Fruit fly (Drosophila melanogaster) whole organism, pupa: ENCODE data around the gene CG1774.

Experiments
- CG10348 ChIP-seq: fragments of 200-800 bp; sonication (Bioruptor generic); IDR thresholded peaks from 2 replicates; pipeline ENCODE4 v1.3.6; 2022; ENCODE audit warnings: missing biosample characterization, missing genetic modification characterization
- CG12605 ChIP-seq: fragments of 200-800 bp; sonication (Bioruptor generic); IDR thresholded peaks from 2 replicates; pipeline ENCODE4 v1.3.6; 2022; ENCODE audit warnings: missing biosample characterization, missing genetic modification characterization
- CG13204 ChIP-seq: fragments of 200-800 bp; sonication (Bioruptor generic); optimal IDR thresholded peaks from 2 replicates; lab custom pipeline; 2018; ENCODE audit warnings: missing biosample characterization, mild to moderate bottlenecking, missing genetic modification characterization, moderate library complexity
- CG14655 ChIP-seq: fragments of 200-800 bp; sonication (Bioruptor generic); optimal IDR thresholded peaks from 3 replicates; lab custom pipeline; 2017; ENCODE audit warnings: mild to moderate bottlenecking, missing biosample characterization, missing genetic modification reagents, missing genetic modification characterization
- CG15710 ChIP-seq: fragments of 200-800 bp; sonication (Bioruptor generic); optimal IDR thresholded peaks from 2 replicates; lab custom pipeline; 2018; ENCODE audit warnings: missing biosample characterization, mild to moderate bottlenecking, missing genetic modification characterization, moderate library complexity
- CG17806 ChIP-seq: fragments of 200-800 bp; sonication (Bioruptor generic); optimal IDR thresholded peaks from 2 replicates; lab custom pipeline; 2018; ENCODE audit warnings: missing biosample characterization, mild to moderate bottlenecking, missing genetic modification characterization, moderate library complexity
- CG32121 ChIP-seq: fragments of 200-800 bp; sonication (Bioruptor generic); IDR thresholded peaks from 2 replicates; pipeline ENCODE4 v1.3.6; 2022; ENCODE audit warnings: missing biosample characterization, missing genetic modification characterization
- CG34367 ChIP-seq: fragments of 200-800 bp; sonication (Bioruptor generic); optimal IDR thresholded peaks from 2 replicates; lab custom pipeline; 2018; ENCODE audit warnings: missing biosample characterization, mild to moderate bottlenecking, missing genetic modification characterization
- CG4496 ChIP-seq: fragments of 200-800 bp; sonication (Bioruptor generic); IDR thresholded peaks from 3 replicates; pipeline ENCODE4 v1.3.6; 2022; ENCODE audit warnings: missing biosample characterization, missing genetic modification characterization
- CG8159 ChIP-seq: fragments of 200-800 bp; sonication (Bioruptor generic); optimal IDR thresholded peaks from 3 replicates; lab custom pipeline; 2018; ENCODE audit warnings: missing biosample characterization, mild to moderate bottlenecking, missing genetic modification characterization, moderate library complexity
- CG8301 ChIP-seq: fragments of 200-800 bp; sonication (Bioruptor generic); optimal IDR thresholded peaks from 2 replicates; lab custom pipeline; 2018; ENCODE audit warnings: missing biosample characterization, mild to moderate bottlenecking, missing genetic modification characterization
- D1 ChIP-seq: fragments of 200-800 bp; sonication (Bioruptor generic); optimal IDR thresholded peaks from 2 replicates; lab custom pipeline; 2018; ENCODE audit warnings: missing biosample characterization, mild to moderate bottlenecking, missing genetic modification characterization, moderate library complexity
- EcR ChIP-seq: fragments of 200-800 bp; sonication (Bioruptor generic); optimal IDR thresholded peaks from 3 replicates; lab custom pipeline; 2019; ENCODE audit warnings: missing biosample characterization, missing genetic modification characterization, mild to moderate bottlenecking, moderate library complexity, missing genetic modification reagents
- Ets98B ChIP-seq: fragments of 200-800 bp; sonication (Bioruptor generic); IDR thresholded peaks from 2 replicates; pipeline ENCODE4 v1.3.6; 2022; ENCODE audit warnings: missing biosample characterization, missing genetic modification characterization
- Pif1A ChIP-seq: fragments of 200-800 bp; sonication (Bioruptor generic); optimal IDR thresholded peaks from 3 replicates; lab custom pipeline; 2016; ENCODE audit warnings: missing biosample characterization, missing genetic modification characterization
- Pif1B ChIP-seq: fragments of 200-800 bp; sonication (Bioruptor generic); optimal IDR thresholded peaks from 3 replicates; lab custom pipeline; 2016; ENCODE audit warnings: missing biosample characterization, missing genetic modification characterization
- Snoo ChIP-seq: fragments of 200-800 bp; sonication (Bioruptor generic); optimal IDR thresholded peaks from 3 replicates; lab custom pipeline; 2017; ENCODE audit warnings: missing biosample characterization, mild to moderate bottlenecking, missing genetic modification characterization, inconsistent platforms
- fd96Ca ChIP-seq: fragments of 200-800 bp; sonication (Bioruptor generic); IDR thresholded peaks from 3 replicates; pipeline ENCODE4 v1.3.6; 2022; ENCODE audit warnings: missing biosample characterization, missing genetic modification characterization
- gl ChIP-seq: fragments of 200-800 bp; sonication (Bioruptor generic); optimal IDR thresholded peaks from 2 replicates; lab custom pipeline; 2018; ENCODE audit warnings: missing biosample characterization, mild to moderate bottlenecking, missing genetic modification characterization
- rn ChIP-seq: fragments of 200-800 bp; sonication (Bioruptor generic); IDR thresholded peaks from 2 replicates; pipeline ENCODE4 v1.3.6; 2022; ENCODE audit warnings: missing biosample characterization, missing genetic modification characterization

Gene CG1774

DNA sequence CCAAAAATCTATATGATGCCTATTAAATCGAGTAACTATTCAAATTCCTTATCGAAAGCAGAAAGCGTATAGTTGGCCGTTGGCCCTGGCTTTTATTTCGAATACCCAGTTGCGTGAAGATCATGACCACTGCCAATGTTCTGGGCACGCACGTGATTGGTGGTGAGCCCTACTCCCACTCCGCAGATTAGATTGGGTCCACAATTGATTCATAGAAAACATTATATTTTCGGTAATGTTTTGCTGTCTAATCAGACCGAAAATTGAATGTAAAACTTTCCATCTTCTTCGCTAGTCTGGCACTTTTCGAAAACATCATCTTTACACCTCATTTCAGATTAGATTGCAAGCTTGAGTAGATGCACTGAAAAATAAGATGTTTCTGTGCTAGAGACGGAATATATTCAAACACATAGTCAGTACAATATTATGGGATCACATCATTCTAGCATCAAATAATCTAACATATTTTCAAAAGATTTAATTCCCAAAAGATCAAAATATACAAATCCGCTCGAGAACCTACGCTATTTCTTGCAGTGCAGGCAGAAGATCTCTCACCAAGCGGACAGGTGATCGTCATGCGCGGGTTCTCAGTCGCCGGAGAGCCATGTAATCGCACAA, at the start of gene CG1774:
Gene CG1774 (plus strand): TSS at position 548 of the 624 bp plus-strand sequence.
- no peak for TF ChIP-seq CG14655 (GFP tag; lab: Kevin White, UChicago)
- TF ChIP-seq CG17806, result peak; percentile 10
- TF ChIP-seq CG12605 (GFP tag; lab: Robert Waterston, UW), result peak; percentile 51
- peak; percentile 54; the same call in 2 of the 3 replicates for TF ChIP-seq fd96Ca (GFP tag; lab: Robert Waterston, UW)
- peak; percentile 11 for TF ChIP-seq CG15710 (tag; lab: Kevin White, UChicago)
- TF ChIP-seq gl, result no peak
- peak; percentile 61; the same call in 1 of the 2 replicates for TF ChIP-seq CG32121
- peak; percentile 37 for TF ChIP-seq Snoo (tag; lab: Kevin White, UChicago)
- peak; percentile 82 for TF ChIP-seq CG4496 (GFP tag; lab: Robert Waterston, UW)
- peak; percentile 25; the same call in 1 of the 2 replicates for TF ChIP-seq rn (GFP tag; lab: Robert Waterston, UW)
- peak; percentile 75 for TF ChIP-seq Ets98B (GFP tag; lab: Robert Waterston, UW)
- no peak for TF ChIP-seq CG10348

DNA sequence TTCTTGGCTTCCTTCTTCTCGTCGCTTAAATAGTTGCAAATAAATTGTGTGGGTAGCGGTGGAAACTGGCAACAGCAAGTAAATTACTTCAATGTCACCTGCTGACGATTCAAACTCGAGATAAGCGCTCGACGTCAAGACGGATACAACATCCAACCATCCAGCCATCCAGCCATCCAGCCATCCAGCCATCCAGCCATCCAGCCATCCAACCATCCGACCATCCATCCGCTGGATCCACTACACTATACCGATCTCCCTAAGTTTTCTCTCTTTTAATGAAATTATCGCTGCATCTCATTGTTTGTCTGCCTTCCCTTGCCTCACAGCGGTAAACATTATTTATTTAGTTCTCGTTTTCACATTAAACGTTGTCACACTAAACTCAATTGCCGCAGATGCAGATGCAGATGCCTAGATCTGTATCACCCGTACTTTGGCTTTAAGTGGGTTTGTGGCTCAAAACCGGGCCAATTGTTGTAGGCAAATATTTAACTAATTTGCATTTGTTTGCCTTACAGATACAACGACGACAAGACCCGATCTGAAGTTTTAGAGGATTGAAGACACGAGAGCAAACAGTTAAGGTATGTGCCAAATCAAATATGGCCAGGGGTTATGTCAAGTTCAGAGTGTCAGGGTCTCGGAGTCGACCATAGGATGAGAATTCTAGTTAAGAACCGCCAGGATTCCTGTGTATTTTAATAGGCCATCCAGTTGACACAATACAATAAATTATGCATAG, 43.7 kb upstream of the CG1774 start:
- TF ChIP-seq Snoo (tag; lab: Kevin White, UChicago) (no peak), fd96Ca (GFP tag; lab: Robert Waterston, UW) (no peak), D1 (tag; lab: Kevin White, UChicago) (no peak)
- TF ChIP-seq, all 21 proteins: peak for 0

DNA sequence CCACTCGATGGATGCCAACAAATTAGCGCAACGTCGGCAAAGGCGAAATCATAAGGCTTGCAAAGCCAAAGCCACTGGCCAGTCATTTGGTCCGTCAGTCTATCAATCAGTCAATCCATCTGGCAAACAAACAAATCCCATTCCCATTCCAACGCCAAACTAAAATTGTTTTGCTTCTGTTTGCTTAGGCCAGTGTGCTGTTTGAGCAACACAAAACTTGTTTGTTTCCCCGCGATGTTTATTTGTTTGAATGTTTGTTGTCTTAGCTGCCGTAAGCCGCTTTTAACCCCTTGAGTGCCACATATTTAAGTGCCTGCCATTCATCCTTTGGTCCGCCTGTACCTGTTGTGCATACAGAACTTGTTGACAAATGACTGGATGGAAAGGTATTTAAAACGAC, 41.7 kb upstream of the CG1774 start:
- TF ChIP-seq CG8301 (tag; lab: Kevin White, UChicago) (no peak), Pif1B (GFP tag; lab: Kevin White, UChicago) (no peak), gl (no peak), CG14655 (GFP tag; lab: Kevin White, UChicago) (no peak), Ets98B (GFP tag; lab: Robert Waterston, UW) (no peak), fd96Ca (GFP tag; lab: Robert Waterston, UW) (no peak), CG4496 (GFP tag; lab: Robert Waterston, UW) (no peak), EcR (GFP tag; lab: Kevin White, UChicago) (no peak), CG13204 (GFP tag; lab: Kevin White, UChicago) (no peak), CG34367 (tag; lab: Kevin White, UChicago) (no peak)

DNA sequence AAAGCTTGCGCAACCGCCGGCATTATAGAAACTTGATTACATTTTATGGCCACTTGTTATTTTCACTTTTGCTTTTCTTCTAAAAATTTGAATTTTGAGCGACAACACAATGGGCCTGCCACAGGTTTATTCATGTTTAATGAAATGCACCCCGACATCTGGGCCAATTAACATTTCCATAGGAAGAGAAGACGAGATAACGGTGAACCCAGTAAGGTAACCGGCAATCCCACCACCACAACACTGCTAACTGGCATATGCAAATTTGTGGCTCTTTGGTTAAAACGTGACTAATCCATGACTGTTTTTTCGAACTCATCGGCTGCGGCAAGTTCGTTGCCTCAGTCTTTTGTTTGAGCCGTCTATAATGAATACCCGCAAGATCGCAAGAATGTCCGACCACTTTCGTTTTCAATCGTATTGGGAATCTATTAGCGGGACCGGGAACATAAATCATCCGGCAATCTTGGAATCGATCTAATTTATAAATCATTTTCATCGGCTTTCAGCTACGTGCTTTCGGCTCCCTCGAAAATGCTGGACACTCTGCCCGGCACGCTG, 33.8 kb upstream of the CG1774 start:
- TF ChIP-seq CG13204 (GFP tag; lab: Kevin White, UChicago) (no peak), Pif1B (GFP tag; lab: Kevin White, UChicago) (no peak), CG4496 (GFP tag; lab: Robert Waterston, UW) (no peak), fd96Ca (GFP tag; lab: Robert Waterston, UW) (no peak), Snoo (tag; lab: Kevin White, UChicago) (no peak), D1 (tag; lab: Kevin White, UChicago) (no peak), CG17806 (no peak), CG8159 (tag; lab: Kevin White, UChicago) (no peak), rn (GFP tag; lab: Robert Waterston, UW) (no peak), CG32121 (no peak), Ets98B (GFP tag; lab: Robert Waterston, UW) (no peak), CG8301 (tag; lab: Kevin White, UChicago) (no peak), CG15710 (tag; lab: Kevin White, UChicago) (no peak), CG14655 (GFP tag; lab: Kevin White, UChicago) (no peak), CG12605 (GFP tag; lab: Robert Waterston, UW) (no peak), EcR (GFP tag; lab: Kevin White, UChicago) (no peak), Pif1A (GFP tag; lab: Kevin White, UChicago) (no peak), CG10348 (no peak)

DNA sequence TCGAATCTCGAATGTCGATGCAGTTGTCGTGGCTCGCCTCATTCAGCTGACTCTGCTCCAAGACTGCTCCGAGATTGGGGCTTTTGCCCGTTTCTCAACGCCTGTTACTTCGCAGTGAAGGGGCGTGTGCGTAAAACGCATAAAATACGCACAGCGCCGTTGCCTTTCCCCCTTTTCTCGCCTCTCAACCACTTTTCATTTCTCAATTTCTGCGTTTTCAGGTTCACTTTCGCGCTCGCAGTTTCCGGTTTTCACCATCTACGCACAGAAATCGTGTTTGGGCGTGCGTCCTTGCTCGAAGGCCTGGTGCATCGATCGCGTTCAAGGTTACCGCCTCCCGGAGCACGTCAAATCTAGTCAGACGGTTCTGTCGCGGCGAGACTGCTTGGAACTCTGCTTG, 32.8 kb upstream of the CG1774 start:
- TF ChIP-seq Pif1A (GFP tag; lab: Kevin White, UChicago), result no peak
- no peak for TF ChIP-seq CG4496 (GFP tag; lab: Robert Waterston, UW)
- peak; percentile 98 for TF ChIP-seq EcR (GFP tag; lab: Kevin White, UChicago)

DNA sequence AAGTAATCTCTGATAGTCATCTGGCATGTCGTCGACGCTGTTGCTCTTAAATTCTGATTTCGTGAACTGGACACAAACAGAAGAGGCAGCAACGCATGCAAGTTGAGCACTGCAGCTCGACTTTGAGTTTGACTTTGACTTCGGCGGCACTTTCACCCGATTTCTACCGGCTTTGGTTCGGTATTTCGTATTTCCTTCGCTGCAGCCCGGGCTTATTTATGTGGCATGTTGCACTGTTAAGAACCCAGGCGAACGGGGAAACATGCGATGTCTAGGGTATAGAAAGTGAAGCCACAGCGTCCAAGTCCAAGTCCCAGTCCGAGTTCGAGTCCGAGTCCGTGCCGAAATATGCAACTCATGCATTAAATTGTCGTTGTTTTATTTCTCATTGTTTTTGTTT, 28.4 kb upstream of the CG1774 start:
- TF ChIP-seq Ets98B (GFP tag; lab: Robert Waterston, UW), result no peak
- TF ChIP-seq CG10348, result no peak
- no peak for TF ChIP-seq CG32121

DNA sequence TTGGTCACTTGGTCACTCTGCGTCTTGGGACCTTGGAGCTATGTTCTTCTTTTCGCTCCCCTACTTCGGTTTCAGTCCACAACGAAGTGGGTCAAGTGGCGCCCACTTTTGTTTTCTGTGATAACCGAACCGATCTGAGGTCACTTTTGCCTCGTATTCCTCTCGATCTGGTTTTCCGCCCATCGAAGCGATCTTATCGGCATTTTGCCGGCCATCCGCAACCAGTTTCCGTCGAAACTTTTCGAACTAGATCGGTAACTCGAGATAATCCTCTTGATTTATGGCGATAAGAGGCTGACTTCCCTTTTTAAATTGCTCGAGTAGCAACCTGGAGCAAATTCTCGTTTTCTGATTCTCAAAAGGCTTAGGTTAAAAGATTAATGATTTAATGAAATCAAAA, 28.0 kb upstream of the CG1774 start:
- no peak for TF ChIP-seq CG10348
- peak; percentile 70 for TF ChIP-seq EcR (GFP tag; lab: Kevin White, UChicago)
- TF ChIP-seq, all 21 proteins: peak for 1
